Fruit fly (Drosophila melanogaster) whole organism, pupa: ENCODE measurements around the gene Bgb.

Experiments
- CG12605 ChIP-seq: fragments of 200-800 bp; sonication (Bioruptor generic); IDR thresholded peaks from 2 replicates; pipeline ENCODE4 v1.3.6; 2022; ENCODE audit warnings: missing biosample characterization, missing genetic modification characterization
- CG13204 ChIP-seq: fragments of 200-800 bp; sonication (Bioruptor generic); optimal IDR thresholded peaks from 2 replicates; lab custom pipeline; 2018; ENCODE audit warnings: missing biosample characterization, mild to moderate bottlenecking, missing genetic modification characterization, moderate library complexity
- CG17806 ChIP-seq: fragments of 200-800 bp; sonication (Bioruptor generic); optimal IDR thresholded peaks from 2 replicates; lab custom pipeline; 2018; ENCODE audit warnings: missing biosample characterization, mild to moderate bottlenecking, missing genetic modification characterization, moderate library complexity
- D1 ChIP-seq: fragments of 200-800 bp; sonication (Bioruptor generic); optimal IDR thresholded peaks from 2 replicates; lab custom pipeline; 2018; ENCODE audit warnings: missing biosample characterization, mild to moderate bottlenecking, missing genetic modification characterization, moderate library complexity
- EcR ChIP-seq: fragments of 200-800 bp; sonication (Bioruptor generic); optimal IDR thresholded peaks from 3 replicates; lab custom pipeline; 2019; ENCODE audit warnings: missing biosample characterization, missing genetic modification characterization, mild to moderate bottlenecking, moderate library complexity, missing genetic modification reagents
- Pif1A ChIP-seq: fragments of 200-800 bp; sonication (Bioruptor generic); optimal IDR thresholded peaks from 3 replicates; lab custom pipeline; 2016; ENCODE audit warnings: missing biosample characterization, missing genetic modification characterization
- Pif1B ChIP-seq: fragments of 200-800 bp; sonication (Bioruptor generic); optimal IDR thresholded peaks from 3 replicates; lab custom pipeline; 2016; ENCODE audit warnings: missing biosample characterization, missing genetic modification characterization

DNA sequence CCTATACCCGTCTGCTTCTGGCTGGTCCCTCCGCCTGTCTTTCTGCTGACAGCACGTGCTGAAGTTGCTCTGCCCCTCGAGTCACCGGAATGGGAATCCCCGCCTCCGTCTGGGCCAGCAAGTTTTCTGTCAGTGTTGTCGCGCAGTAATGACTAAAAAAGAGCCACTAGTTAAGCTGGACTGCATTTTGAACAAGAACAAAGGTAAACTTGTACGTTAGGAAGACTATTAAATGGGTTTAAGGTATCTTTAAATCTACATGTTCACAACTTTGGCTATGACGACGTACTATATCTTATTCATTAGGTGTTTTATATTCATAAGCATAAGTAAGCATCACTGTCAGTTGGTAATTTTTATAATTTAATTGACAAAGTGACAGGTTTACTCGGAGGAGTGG lies 39.9 kb downstream of the Bgb start:
- TF ChIP-seq Pif1B (GFP tag; lab: Kevin White, UChicago) = peak; percentile 11
- peak; percentile 36 for TF ChIP-seq Pif1A (GFP tag; lab: Kevin White, UChicago)
- TF ChIP-seq CG13204 (GFP tag; lab: Kevin White, UChicago) = no peak
- TF ChIP-seq D1 = no peak
- peak; percentile 23 for TF ChIP-seq EcR (GFP tag; lab: Kevin White, UChicago)
- TF ChIP-seq CG12605 (GFP tag; lab: Robert Waterston, UW) = no peak
- TF ChIP-seq CG17806 (tag; lab: Kevin White, UChicago) = peak; percentile 23
